Fruit fly (Drosophila melanogaster): ENCODE measurements around the gene CG17734.

Gene CG17734

dm6 chr3R:11214449-11214950 lies 29.3 kb downstream of the CG17734 start, which contains the start of gene ZnT86D (continued):
- TF ChIP-seq Hand (GFP tag; optimal IDR thresholded peaks at IDR 0.05) (peak; percentile 15), GATAe (GFP tag; conservative IDR thresholded peaks at IDR 0.05) (no peak), Nf-YB (GFP tag; optimal IDR thresholded peaks at IDR 0.05) (peak; percentile 45), CG15073 (GFP tag; optimal IDR thresholded peaks at IDR 0.05) (no peak), otp (GFP tag; IDR thresholded peaks at IDR 0.05) (no peak), CG7786 (GFP tag; optimal IDR thresholded peaks at IDR 0.05) (peak; percentile 21), lov (optimal IDR thresholded peaks at IDR 0.05) (no peak), lov (GFP tag; IDR thresholded peaks at IDR 0.05) (no peak), CG7839 (tag; optimal IDR thresholded peaks at IDR 0.05) (peak; percentile 71), CG16779 (GFP tag; IDR thresholded peaks at IDR 0.05) (no peak), CG8290 (GFP tag; optimal IDR thresholded peaks at IDR 0.05) (peak; percentile 24), CG8290 (tag; optimal IDR thresholded peaks at IDR 0.05) (peak in 1 of 2 experiments; percentile 69), oc (tag; optimal IDR thresholded peaks at IDR 0.05) (no peak), sd (tag; optimal IDR thresholded peaks at IDR 0.05) (peak; percentile 55), CG1024 (GFP tag; IDR thresholded peaks at IDR 0.05) (no peak), schlank (tag; optimal IDR thresholded peaks at IDR 0.05) (peak; percentile 57), Atf3 (GFP tag; optimal IDR thresholded peaks at IDR 0.05) (peak; percentile 39), CG6654 (GFP tag; optimal IDR thresholded peaks at IDR 0.05) (no peak), CG15601 (tag; optimal IDR thresholded peaks at IDR 0.05) (peak; percentile 66), fd96Cb (tag; optimal IDR thresholded peaks at IDR 0.05) (peak; percentile 37), CG7357 (GFP tag; IDR thresholded peaks at IDR 0.05) (peak; percentile 24; the same call in 1 of the 3 replicates), Spps (tag; optimal IDR thresholded peaks at IDR 0.05) (no peak), Neu2 (GFP tag; optimal IDR thresholded peaks at IDR 0.05; ENCODE audit: borderline replicate concordance) (no peak), tin (GFP tag; optimal IDR thresholded peaks at IDR 0.05) (peak; percentile 51), CG10565 (GFP tag; optimal IDR thresholded peaks at IDR 0.05) (no peak), CG11560 (tag; IDR thresholded peaks at IDR 0.05) (no peak), CG9609 (GFP tag; optimal IDR thresholded peaks at IDR 0.05) (peak; percentile 38), CG18619 (GFP tag; optimal IDR thresholded peaks at IDR 0.05) (peak; percentile 62), CG17359 (tag; optimal IDR thresholded peaks at IDR 0.05) (peak; percentile 51), CG3838 (GFP tag; optimal IDR thresholded peaks at IDR 0.05) (peak; percentile 26), Fer2 (tag; optimal IDR thresholded peaks at IDR 0.05) (peak; percentile 64), C15 (GFP tag; IDR thresholded peaks at IDR 0.05) (no peak), CG6254 (GFP tag; optimal IDR thresholded peaks at IDR 0.05) (peak; percentile 5), H2.0 (GFP tag; IDR thresholded peaks at IDR 0.05) (no peak), CHES-1-like (GFP tag; optimal IDR thresholded peaks at IDR 0.05) (peak; percentile 75), Hmx (GFP tag; optimal IDR thresholded peaks at IDR 0.05) (no peak), CG17328 (GFP tag; IDR thresholded peaks at IDR 0.05) (no peak), phol (tag; optimal IDR thresholded peaks at IDR 0.05) (peak; percentile 87), pum (GFP tag; optimal IDR thresholded peaks at IDR 0.05) (peak; percentile 41), CG17385 (GFP tag; optimal IDR thresholded peaks at IDR 0.05) (peak; percentile 94), CG6689 (GFP tag; IDR thresholded peaks at IDR 0.05) (peak; percentile 75), PHDP (tag; optimal IDR thresholded peaks at IDR 0.05) (peak; percentile 69), Dfd (GFP tag; optimal IDR thresholded peaks at IDR 0.05) (no peak), CG8944 (GFP tag; optimal IDR thresholded peaks at IDR 0.05) (peak; percentile 4), ac (GFP tag; optimal IDR thresholded peaks at IDR 0.05) (no peak), CG2116 (GFP tag; optimal IDR thresholded peaks at IDR 0.05) (no peak), z (GFP tag; IDR thresholded peaks at IDR 0.05) (no peak), HLH3B (GFP tag; IDR thresholded peaks at IDR 0.05) (no peak), CG1602 (GFP tag; optimal IDR thresholded peaks at IDR 0.05) (peak; percentile 80), dmrt11E (tag; optimal IDR thresholded peaks at IDR 0.05) (peak; percentile 12), crc (GFP tag; optimal IDR thresholded peaks at IDR 0.05) (no peak), seq (GFP tag; IDR thresholded peaks at IDR 0.05) (no peak)
